Worm (Caenorhabditis elegans) whole organism, L2 larva: ENCODE results near the gene R11F4.1.
"Not testable (repeated sequence)": the region's sequence is repeated elsewhere in the genome, so short reads cannot be mapped to it uniquely, and the experiment has no call there.

Experiments
- R02D3.7 ChIP-seq: fragments of 150-350 bp; optimal IDR thresholded peaks from 2 replicates; lab custom pipeline; 2014; ENCODE audit warnings: missing biosample characterization, missing genetic modification characterization
- alr-1 ChIP-seq: fragments of 150-350 bp; optimal IDR thresholded peaks from 2 replicates; lab custom pipeline; 2014; ENCODE audit warnings: missing biosample characterization, missing genetic modification characterization
- ama-1 ChIP-seq: fragments of 150-350 bp; optimal IDR thresholded peaks from 2 replicates; lab custom pipeline; 2018; ENCODE audit warnings: inconsistent platforms
- ceh-82 ChIP-seq: fragments of 150-350 bp; optimal IDR thresholded peaks from 2 replicates; lab custom pipeline; 2014; ENCODE audit warnings: missing biosample characterization, missing genetic modification characterization
- lin-13 ChIP-seq: fragments of 150-350 bp; optimal IDR thresholded peaks from 2 replicates; lab custom pipeline; 2014; ENCODE audit warnings: missing biosample characterization, missing genetic modification reagents, missing genetic modification characterization
- lin-39 ChIP-seq: fragments of 150-350 bp; optimal IDR thresholded peaks from 2 replicates; lab custom pipeline; 2014; ENCODE audit warnings: missing biosample characterization, missing genetic modification reagents, missing genetic modification characterization
- mab-5 ChIP-seq: fragments of 150-350 bp; optimal IDR thresholded peaks from 2 replicates; lab custom pipeline; 2014; ENCODE audit warnings: missing biosample characterization, missing genetic modification characterization
- mdl-1 ChIP-seq, 2 experiments: fragments of 150-350 bp in 1 of 2; sonication (generic microtip) in 1 of 2; optimal IDR thresholded peaks; 2 replicates each; lab custom pipeline; 2017; ENCODE audit warnings: missing biosample characterization in 2 of 2, missing genetic modification characterization in 2 of 2
- nhr-21 ChIP-seq: fragments of 150-350 bp; optimal IDR thresholded peaks from 2 replicates; lab custom pipeline; 2014; ENCODE audit warnings: missing biosample characterization, missing genetic modification characterization
- nhr-25 ChIP-seq: fragments of 150-350 bp; sonication (generic microtip); optimal IDR thresholded peaks from 3 replicates; lab custom pipeline; 2014; ENCODE audit warnings: missing biosample characterization, missing genetic modification characterization
- nhr-77 ChIP-seq: fragments of 150-350 bp; optimal IDR thresholded peaks from 2 replicates; lab custom pipeline; 2014; ENCODE audit warnings: missing biosample characterization, missing genetic modification characterization
- ztf-11 ChIP-seq: sonication (generic microtip); optimal IDR thresholded peaks from 2 replicates; lab custom pipeline; 2017; ENCODE audit warnings: missing biosample characterization, missing genetic modification characterization

DNA sequence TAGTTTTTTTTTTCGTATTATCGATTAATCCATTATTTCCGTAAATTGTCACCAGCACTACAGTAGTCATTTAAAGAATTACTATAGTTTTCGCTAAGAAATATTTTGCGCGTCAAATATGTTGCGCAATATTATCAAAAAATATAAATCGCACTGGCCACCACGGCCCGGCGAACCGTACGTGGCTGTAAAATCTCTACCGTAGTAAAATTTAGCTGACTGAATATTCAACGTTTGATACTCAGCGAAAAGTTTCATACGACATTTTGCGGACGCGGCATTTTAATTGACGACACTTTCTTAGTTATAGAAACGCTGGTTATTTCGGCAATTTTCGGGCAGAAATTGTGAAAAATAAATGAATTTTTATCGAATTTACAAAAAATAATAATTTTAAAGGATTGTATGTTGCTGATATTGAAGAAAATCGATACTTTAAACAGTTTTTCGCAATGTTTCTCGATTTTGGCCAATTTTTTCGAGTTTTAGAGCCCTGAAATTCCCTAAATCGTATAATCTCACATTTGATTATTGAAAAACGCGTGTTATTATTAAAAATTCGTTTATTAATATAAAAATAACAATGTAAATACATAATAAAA is 43.8 kb upstream of the R11F4.1 start:
- not testable (repeated sequence) for TF ChIP-seq ama-1; mdl-1 (tag; optimal IDR thresholded peaks at IDR 0.05; lab: Kevin White, UChicago); nhr-21; nhr-25; R02D3.7; mab-5 (tag; lab: Kevin White, UChicago); ceh-82 (tag; lab: Kevin White, UChicago); ztf-11 (tag; lab: Kevin White, UChicago); alr-1; lin-39 (tag; lab: Kevin White, UChicago); nhr-77 (tag; lab: Kevin White, UChicago)
- peak; percentile 9 for TF ChIP-seq lin-13 (GFP tag; lab: Kevin White, UChicago)
